Worm (Caenorhabditis elegans): ENCODE measurements around the gene F22F1.2.

Gene F22F1.2

DNA sequence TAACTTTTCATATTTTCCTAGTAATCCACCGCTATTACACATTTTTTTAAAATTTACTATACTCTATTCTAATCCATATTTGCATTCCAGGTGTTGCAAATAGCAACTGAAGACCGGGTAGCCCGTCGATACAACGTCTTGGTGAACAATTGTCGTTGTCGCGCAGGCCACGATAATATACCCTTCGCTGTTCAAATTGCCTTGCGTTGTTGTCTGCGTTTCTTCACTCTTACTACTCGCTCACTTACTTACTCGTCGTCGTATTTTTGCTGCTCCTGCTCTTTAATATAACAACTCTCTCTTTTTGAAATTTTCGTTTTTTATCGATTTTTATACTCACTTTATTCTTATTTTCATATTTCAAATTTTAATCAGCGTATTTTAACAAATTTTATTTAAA, 46.6 kb downstream of the F22F1.2 start, which contains the start of gene K07E3.2:
TSS of gene K07E3.2 (plus strand) at position 400 of the 400 bp plus-strand sequence.
- no peak for TF ChIP-seq him-1 (tag; optimal IDR thresholded peaks at IDR 0.05)
- no peak for TF ChIP-seq W03F9.2 (tag; optimal IDR thresholded peaks at IDR 0.05)
- TF ChIP-seq dao-5 (tag; optimal IDR thresholded peaks at IDR 0.05) = no peak
